Comparison of ENCODE assay signal across 1 fruit fly cellular context in genomic region chr2L:5245363-5245892, dm6.
TF ChIP-seq lines count a peak whose summit lies in the region.

No protein-coding gene starts in this region.

TF ChIP-seq in whole organism, embryonic, 481 proteins besides CTCF, POLR2A, EP300 and RAD21 (continued from another document):
- TF ChIP-seq MESR4 (GFP tag; optimal IDR thresholded peaks at IDR 0.05; lab: Kevin White, UChicago) (no peak), hbn (GFP tag; IDR thresholded peaks at IDR 0.05; lab: Robert Waterston, UW; ENCODE audit: partially characterized antibody) (no peak), ewg (GFP tag; optimal IDR thresholded peaks at IDR 0.05; lab: Kevin White, UChicago) (peak; percentile 33), bowl (GFP tag; IDR thresholded peaks at IDR 0.05; lab: Robert Waterston, UW) (no peak), Dfd (GFP tag; optimal IDR thresholded peaks at IDR 0.05; lab: Kevin White, UChicago) (no peak), org-1 (GFP tag; optimal IDR thresholded peaks at IDR 0.05; lab: Kevin White, UChicago) (peak; percentile 12), insv (GFP tag; optimal IDR thresholded peaks at IDR 0.05; lab: Kevin White, UChicago) (no peak), Lhr (GFP tag; optimal IDR thresholded peaks at IDR 0.05; lab: Kevin White, UChicago) (peak; percentile 31), Neu2 (GFP tag; optimal IDR thresholded peaks at IDR 0.05; lab: Kevin White, UChicago; ENCODE audit: borderline replicate concordance) (no peak), knrl (GFP tag; IDR thresholded peaks at IDR 0.05; lab: Robert Waterston, UW; ENCODE audit: partially characterized antibody) (no peak), CG42726 (GFP tag; IDR thresholded peaks at IDR 0.05; lab: Robert Waterston, UW; ENCODE audit: partially characterized antibody) (no peak), CG7745 (tag; optimal IDR thresholded peaks at IDR 0.05; lab: Kevin White, UChicago) (no peak), mld (GFP tag; IDR thresholded peaks at IDR 0.05; lab: Robert Waterston, UW; ENCODE audit: partially characterized antibody) (no peak), oc (tag; optimal IDR thresholded peaks at IDR 0.05; lab: Kevin White, UChicago) (peak; percentile 69), Taf1 (GFP tag; IDR thresholded peaks at IDR 0.05; lab: Robert Waterston, UW) (no peak), ham (GFP tag; IDR thresholded peaks at IDR 0.05; lab: Robert Waterston, UW) (no peak), ssp (GFP tag; IDR thresholded peaks at IDR 0.05; lab: Robert Waterston, UW) (no peak), Sox100B (GFP tag; optimal IDR thresholded peaks at IDR 0.05; lab: Kevin White, UChicago) (no peak), Aef1 (GFP tag; IDR thresholded peaks at IDR 0.05; lab: Robert Waterston, UW) (no peak), sisA (GFP tag; IDR thresholded peaks at IDR 0.05; lab: Robert Waterston, UW) (no peak), CG10209 (GFP tag; optimal IDR thresholded peaks at IDR 0.05; lab: Kevin White, UChicago) (peak; percentile 22), jing (GFP tag; optimal IDR thresholded peaks at IDR 0.05; lab: Kevin White, UChicago) (no peak), CG10366 (GFP tag; IDR thresholded peaks at IDR 0.05; lab: Robert Waterston, UW) (0 out of 2 replicates have a peak, but pooled peaks have one; percentile 10), mam (GFP tag; optimal IDR thresholded peaks at IDR 0.05; lab: Kevin White, UChicago) (no peak), Dbx (GFP tag; IDR thresholded peaks at IDR 0.05; lab: Robert Waterston, UW) (no peak), Camta (GFP tag; optimal IDR thresholded peaks at IDR 0.05; lab: Kevin White, UChicago) (no peak), Doc2 (GFP tag; IDR thresholded peaks at IDR 0.05; lab: Robert Waterston, UW) (no peak), CG9437 (GFP tag; optimal IDR thresholded peaks at IDR 0.05; lab: Kevin White, UChicago) (no peak), sens-2 (GFP tag; IDR thresholded peaks at IDR 0.05; lab: Robert Waterston, UW) (peak; percentile 38; the same call in 1 of the 2 replicates), D19B (GFP tag; optimal IDR thresholded peaks at IDR 0.05; lab: Kevin White, UChicago) (no peak), CG2889 (GFP tag; IDR thresholded peaks at IDR 0.05; lab: Robert Waterston, UW) (no peak), BtbVII (GFP tag; optimal IDR thresholded peaks at IDR 0.05; lab: Kevin White, UChicago) (no peak), tap (tag; optimal IDR thresholded peaks at IDR 0.05; lab: Kevin White, UChicago) (no peak), CG12942 (GFP tag; optimal IDR thresholded peaks at IDR 0.05; lab: Kevin White, UChicago) (no peak), Drgx (GFP tag; IDR thresholded peaks at IDR 0.05; lab: Robert Waterston, UW) (0 out of 2 replicates have a peak, but pooled peaks have one; percentile 16), Doc3 (GFP tag; IDR thresholded peaks at IDR 0.05; lab: Robert Waterston, UW; ENCODE audit: partially characterized antibody) (no peak), dpn (GFP tag; optimal IDR thresholded peaks at IDR 0.05; lab: Kevin White, UChicago) (peak; percentile 32 to 45), CG1603 (tag; optimal IDR thresholded peaks at IDR 0.05; lab: Kevin White, UChicago) (peak; percentile 78), CG4328 (GFP tag; optimal IDR thresholded peaks at IDR 0.05; lab: Kevin White, UChicago) (no peak), danr (GFP tag; IDR thresholded peaks at IDR 0.05; lab: Robert Waterston, UW) (no peak), CG43689 (GFP tag; IDR thresholded peaks at IDR 0.05; lab: Robert Waterston, UW) (no peak), Mes4 (GFP tag; optimal IDR thresholded peaks at IDR 0.05; lab: Kevin White, UChicago) (no peak), CG10543 (GFP tag; optimal IDR thresholded peaks at IDR 0.05; lab: Kevin White, UChicago) (no peak), chinmo (GFP tag; IDR thresholded peaks at IDR 0.05; lab: Robert Waterston, UW; ENCODE audit: partially characterized antibody) (peak; percentile 51; the same call in 1 of the 4 replicates), CG4854 (GFP tag; optimal IDR thresholded peaks at IDR 0.05; lab: Kevin White, UChicago) (no peak), CG14860 (GFP tag; IDR thresholded peaks at IDR 0.05; lab: Robert Waterston, UW; ENCODE audit: partially characterized antibody) (no peak), sens (GFP tag; lab: Kevin White, UChicago) (peak; percentile 95), pb (GFP tag; optimal IDR thresholded peaks at IDR 0.05; lab: Kevin White, UChicago) (no peak), vvl (GFP tag; IDR thresholded peaks at IDR 0.05; lab: Robert Waterston, UW) (peak; percentile 79; the same call in 1 of the 2 replicates), CG30403 (GFP tag; optimal IDR thresholded peaks at IDR 0.05; lab: Kevin White, UChicago) (peak; percentile 16), Usf (GFP tag; optimal IDR thresholded peaks at IDR 0.05; lab: Kevin White, UChicago) (no peak), bbx (GFP tag; IDR thresholded peaks at IDR 0.05; lab: Robert Waterston, UW; ENCODE audit: partially characterized antibody) (no peak), slou (GFP tag; optimal IDR thresholded peaks at IDR 0.05; lab: Kevin White, UChicago) (no peak), CG7963 (GFP tag; IDR thresholded peaks at IDR 0.05; lab: Robert Waterston, UW; ENCODE audit: partially characterized antibody) (no peak), CG31224 (GFP tag; IDR thresholded peaks at IDR 0.05; lab: Robert Waterston, UW) (no peak), CG8281 (tag; optimal IDR thresholded peaks at IDR 0.05; lab: Kevin White, UChicago) (peak; percentile 1), CG12236 (GFP tag; optimal IDR thresholded peaks at IDR 0.05; lab: Kevin White, UChicago) (no peak), CG12391 (tag; optimal IDR thresholded peaks at IDR 0.05; lab: Kevin White, UChicago) (peak; percentile 45), CG18764 (GFP tag; optimal IDR thresholded peaks at IDR 0.05; lab: Kevin White, UChicago) (no peak), CG4820 (GFP tag; optimal IDR thresholded peaks at IDR 0.05; lab: Kevin White, UChicago) (peak; percentile 46), MBD-R2 (GFP tag; IDR thresholded peaks at IDR 0.05; lab: Robert Waterston, UW) (no peak), CG12744 (GFP tag; optimal IDR thresholded peaks at IDR 0.05; lab: Kevin White, UChicago) (no peak), inv (GFP tag; IDR thresholded peaks at IDR 0.05; lab: Robert Waterston, UW; ENCODE audit: partially characterized antibody) (no peak), prd (optimal IDR thresholded peaks at IDR 0.05; lab: Kevin White, UChicago) (no peak), prd (GFP tag; IDR thresholded peaks at IDR 0.05; lab: Robert Waterston, UW) (peak; percentile 52; the same call in 2 of the 3 replicates), CG7839 (tag; optimal IDR thresholded peaks at IDR 0.05; lab: Kevin White, UChicago) (peak; percentile 29), seq (GFP tag; IDR thresholded peaks at IDR 0.05; lab: Robert Waterston, UW) (no peak), repo (GFP tag; optimal IDR thresholded peaks at IDR 0.05; lab: Kevin White, UChicago) (no peak), NC2β (GFP tag; optimal IDR thresholded peaks at IDR 0.05; lab: Kevin White, UChicago) (no peak), CG14014 (GFP tag; IDR thresholded peaks at IDR 0.05; lab: Robert Waterston, UW) (no peak), Med (GFP tag; lab: Kevin White, UChicago) (peak; percentile 72), CG32532 (GFP tag; IDR thresholded peaks at IDR 0.05; lab: Robert Waterston, UW) (no peak), HLH54F (GFP tag; optimal IDR thresholded peaks at IDR 0.05; lab: Kevin White, UChicago) (no peak), CG14441 (GFP tag; IDR thresholded peaks at IDR 0.05; lab: Robert Waterston, UW) (no peak), stwl (tag; optimal IDR thresholded peaks at IDR 0.05; lab: Kevin White, UChicago) (no peak), Oaz (GFP tag; IDR thresholded peaks at IDR 0.05; lab: Robert Waterston, UW) (no peak), vfl (GFP tag; optimal IDR thresholded peaks at IDR 0.05; lab: Kevin White, UChicago) (no peak), az2 (GFP tag; optimal IDR thresholded peaks at IDR 0.05; lab: Kevin White, UChicago) (peak; percentile 38), CG5245 (GFP tag; optimal IDR thresholded peaks at IDR 0.05; lab: Kevin White, UChicago) (peak; percentile 28), bigmax (GFP tag; optimal IDR thresholded peaks at IDR 0.05; lab: Kevin White, UChicago) (no peak), CG15514 (GFP tag; optimal IDR thresholded peaks at IDR 0.05; lab: Kevin White, UChicago) (no peak), CG15073 (GFP tag; optimal IDR thresholded peaks at IDR 0.05; lab: Kevin White, UChicago) (no peak), CG16813 (GFP tag; IDR thresholded peaks at IDR 0.05; lab: Robert Waterston, UW; ENCODE audit: partially characterized antibody) (no peak), Eip74EF (GFP tag; optimal IDR thresholded peaks at IDR 0.05; lab: Kevin White, UChicago) (no peak), CG31388 (GFP tag; optimal IDR thresholded peaks at IDR 0.05; lab: Kevin White, UChicago) (no peak), disco-r (GFP tag; optimal IDR thresholded peaks at IDR 0.05; lab: Kevin White, UChicago) (no peak), gem (tag; optimal IDR thresholded peaks at IDR 0.05; lab: Kevin White, UChicago) (peak; percentile 64), HLH4C (GFP tag; IDR thresholded peaks at IDR 0.05; lab: Robert Waterston, UW; ENCODE audit: partially characterized antibody) (no peak), CG11247 (GFP tag; IDR thresholded peaks at IDR 0.05; lab: Robert Waterston, UW) (no peak), rib (GFP tag; IDR thresholded peaks at IDR 0.05; lab: Robert Waterston, UW) (no peak), da (GFP tag; optimal IDR thresholded peaks at IDR 0.05; lab: Kevin White, UChicago) (peak; percentile 17), sr (GFP tag; IDR thresholded peaks at IDR 0.05; lab: Robert Waterston, UW) (0 out of 3 replicates have a peak, but pooled peaks have one; percentile 40), kah (GFP tag; optimal IDR thresholded peaks at IDR 0.05; lab: Kevin White, UChicago) (peak; percentile 42), peb (GFP tag; IDR thresholded peaks at IDR 0.05; lab: Robert Waterston, UW) (no peak), CG7928 (GFP tag; optimal IDR thresholded peaks at IDR 0.05; lab: Kevin White, UChicago) (no peak), gcm2 (GFP tag; optimal IDR thresholded peaks at IDR 0.05; lab: Kevin White, UChicago) (no peak), bsh (GFP tag; optimal IDR thresholded peaks at IDR 0.05; lab: Kevin White, UChicago) (peak in 1 of 2 experiments; percentile 69), CG34224 (GFP tag; IDR thresholded peaks at IDR 0.05; lab: Robert Waterston, UW; ENCODE audit: partially characterized antibody) (no peak), otp (GFP tag; IDR thresholded peaks at IDR 0.05; lab: Robert Waterston, UW) (0 out of 3 replicates have a peak, but pooled peaks have one; percentile 34), p53 (GFP tag; optimal IDR thresholded peaks at IDR 0.05; lab: Kevin White, UChicago) (peak; percentile 1), CG15011 (GFP tag; optimal IDR thresholded peaks at IDR 0.05; lab: Kevin White, UChicago) (no peak), CG9215 (GFP tag; IDR thresholded peaks at IDR 0.05; lab: Robert Waterston, UW) (no peak), Hsf (GFP tag; optimal IDR thresholded peaks at IDR 0.05; lab: Kevin White, UChicago) (no peak), croc (GFP tag; conservative IDR thresholded peaks at IDR 0.05; lab: Robert Waterston, UW) (0 out of 3 replicates have a peak, but pooled peaks have one; percentile 16), NK7.1 (GFP tag; optimal IDR thresholded peaks at IDR 0.05; lab: Kevin White, UChicago) (no peak), CG31441 (GFP tag; IDR thresholded peaks at IDR 0.05; lab: Robert Waterston, UW) (peak; percentile 41; the same call in 1 of the 2 replicates), CG15269 (tag; optimal IDR thresholded peaks at IDR 0.05; lab: Kevin White, UChicago) (no peak), CG7372 (GFP tag; IDR thresholded peaks at IDR 0.05; lab: Robert Waterston, UW) (no peak), fd64A (GFP tag; optimal IDR thresholded peaks at IDR 0.05; lab: Kevin White, UChicago) (no peak), CG6765 (GFP tag; optimal IDR thresholded peaks at IDR 0.05; lab: Kevin White, UChicago) (no peak), CG13123 (GFP tag; optimal IDR thresholded peaks at IDR 0.05; lab: Kevin White, UChicago) (no peak), caup (GFP tag; optimal IDR thresholded peaks at IDR 0.05; lab: Kevin White, UChicago; ENCODE audit: severe bottlenecking) (no peak), CG7357 (GFP tag; IDR thresholded peaks at IDR 0.05; lab: Robert Waterston, UW) (no peak), CG11560 (tag; IDR thresholded peaks at IDR 0.05; lab: Robert Waterston, UW) (no peak), emc (GFP tag; optimal IDR thresholded peaks at IDR 0.05; lab: Kevin White, UChicago) (no peak), CG6272 (GFP tag; IDR thresholded peaks at IDR 0.05; lab: Robert Waterston, UW) (no peak), so (GFP tag; IDR thresholded peaks at IDR 0.05; lab: Robert Waterston, UW) (no peak), Dref (GFP tag; IDR thresholded peaks at IDR 0.05; lab: Robert Waterston, UW) (no peak), CG3407 (GFP tag; optimal IDR thresholded peaks at IDR 0.05; lab: Kevin White, UChicago) (peak; percentile 9), chm (GFP tag; IDR thresholded peaks at IDR 0.05; lab: Robert Waterston, UW) (peak; percentile 61; the same call in 1 of the 2 replicates), CG3838 (GFP tag; optimal IDR thresholded peaks at IDR 0.05; lab: Kevin White, UChicago) (no peak), CG7556 (GFP tag; optimal IDR thresholded peaks at IDR 0.05; lab: Kevin White, UChicago) (no peak), Dip2 (GFP tag; IDR thresholded peaks at IDR 0.05; lab: Robert Waterston, UW) (no peak), CG2199 (GFP tag; IDR thresholded peaks at IDR 0.05; lab: Robert Waterston, UW) (peak; percentile 80; the same call in 2 of the 3 replicates), CG1024 (GFP tag; IDR thresholded peaks at IDR 0.05; lab: Robert Waterston, UW) (0 out of 2 replicates have a peak, but pooled peaks have one; percentile 30), CG6854 (GFP tag; optimal IDR thresholded peaks at IDR 0.05; lab: Kevin White, UChicago) (no peak), fd102C (GFP tag; optimal IDR thresholded peaks at IDR 0.05; lab: Kevin White, UChicago) (no peak), gce (GFP tag; IDR thresholded peaks at IDR 0.05; lab: Robert Waterston, UW) (0 out of 3 replicates have a peak, but pooled peaks have one; percentile 47)
